Worm (Caenorhabditis elegans): ENCODE data around the gene dmsr-6.

ce11 chrII:14407332-14408270 is 47.8 kb upstream of the dmsr-6 start:
- 0 out of 2 replicates have a peak, but pooled peaks have one; percentile 42 for TF ChIP-seq tbx-11 (GFP tag; IDR thresholded peaks at IDR 0.05)
- TF ChIP-seq ama-1 (optimal IDR thresholded peaks at IDR 0.05), result peak; percentile 73
- no peak for TF ChIP-seq tra-4 (tag; optimal IDR thresholded peaks at IDR 0.05)
- no peak for TF ChIP-seq tbx-37 (GFP tag; conservative IDR thresholded peaks at IDR 0.05)
- TF ChIP-seq B0310.2 (tag; optimal IDR thresholded peaks at IDR 0.05), result peak; percentile 36

All from whole organism, early embryonic.